Worm (Caenorhabditis elegans) whole organism, mixed stage, embryonic: Measurements from ENCODE around the gene ketn-1.

Source experiments
- M03D4.4 ChIP-seq: sonication (generic microtip); optimal IDR thresholded peaks from 2 replicates; lab custom pipeline; 2017; ENCODE audit warnings: mild to moderate bottlenecking, missing genetic modification characterization, missing compliant biosample characterization
- bed-3 ChIP-seq: fragments of 200-800 bp; sonication (Bioruptor generic); optimal IDR thresholded peaks from 3 replicates; lab custom pipeline; 2018; ENCODE audit warnings: mild to moderate bottlenecking, missing genetic modification characterization, moderate library complexity, missing compliant biosample characterization
- blmp-1 ChIP-seq: fragments of 150-350 bp; optimal IDR thresholded peaks from 2 replicates; lab custom pipeline; 2014; ENCODE audit warnings: missing biosample characterization, missing genetic modification characterization
- ceh-39 ChIP-seq: fragments of 150-350 bp; optimal IDR thresholded peaks from 2 replicates; lab custom pipeline; 2014; ENCODE audit warnings: missing biosample characterization, missing genetic modification characterization
- ceh-43 ChIP-seq: fragments of 200-800 bp; sonication (Bioruptor generic); optimal IDR thresholded peaks from 2 replicates; lab custom pipeline; 2018; ENCODE audit warnings: mild to moderate bottlenecking, missing genetic modification characterization, moderate library complexity, missing compliant biosample characterization
- ceh-83 ChIP-seq: fragments of 200-800 bp; sonication (Bioruptor generic); optimal IDR thresholded peaks from 2 replicates; lab custom pipeline; 2018; ENCODE audit warnings: mild to moderate bottlenecking, missing genetic modification characterization, missing compliant biosample characterization
- ces-1 ChIP-seq: fragments of 150-350 bp; optimal IDR thresholded peaks from 2 replicates; lab custom pipeline; 2014; ENCODE audit warnings: missing biosample characterization, missing genetic modification reagents, missing genetic modification characterization
- cnd-1 ChIP-seq: fragments of 200-800 bp; sonication (Bioruptor generic); optimal IDR thresholded peaks from 2 replicates; lab custom pipeline; 2018; ENCODE audit warnings: mild to moderate bottlenecking, missing genetic modification characterization, missing compliant biosample characterization
- drap-1 ChIP-seq: fragments of 200-800 bp; sonication (Bioruptor generic); optimal IDR thresholded peaks from 3 replicates; lab custom pipeline; 2018; ENCODE audit warnings: mild to moderate bottlenecking, missing genetic modification characterization, missing compliant biosample characterization
- elt-1 ChIP-seq: sonication (generic microtip); optimal IDR thresholded peaks from 2 replicates; lab custom pipeline; 2017; ENCODE audit warnings: missing genetic modification characterization, mild to moderate bottlenecking, missing compliant biosample characterization, antibody characterized with exemption, moderate library complexity, borderline replicate concordance; ENCODE audit not compliant: insufficient read depth
- lin-13 ChIP-seq: fragments of 150-350 bp; optimal IDR thresholded peaks from 2 replicates; lab custom pipeline; 2014; ENCODE audit warnings: missing biosample characterization, missing genetic modification characterization
- lin-32 ChIP-seq: fragments of 200-800 bp; sonication (Bioruptor generic); optimal IDR thresholded peaks from 2 replicates; lab custom pipeline; 2018; ENCODE audit warnings: mild to moderate bottlenecking, missing genetic modification characterization, missing compliant biosample characterization
- lsy-2 ChIP-seq: fragments of 150-350 bp; optimal IDR thresholded peaks from 2 replicates; lab custom pipeline; 2014; ENCODE audit warnings: missing biosample characterization, missing genetic modification characterization
- mep-1 ChIP-seq: fragments of 150-350 bp; optimal IDR thresholded peaks from 2 replicates; lab custom pipeline; 2017; ENCODE audit warnings: missing biosample characterization, missing genetic modification reagents, missing genetic modification characterization, inconsistent platforms
- mls-2 ChIP-seq: sonication (generic microtip); optimal IDR thresholded peaks from 2 replicates; lab custom pipeline; 2016; ENCODE audit warnings: mild to moderate bottlenecking, missing genetic modification characterization, moderate library complexity, missing compliant biosample characterization
- nhr-12 ChIP-seq: fragments of 150-350 bp; optimal IDR thresholded peaks from 2 replicates; lab custom pipeline; 2014; ENCODE audit warnings: missing biosample characterization, missing genetic modification characterization
- nhr-2 ChIP-seq: fragments of 150-350 bp; optimal IDR thresholded peaks from 2 replicates; lab custom pipeline; 2014; ENCODE audit warnings: missing biosample characterization, missing genetic modification characterization
- pha-4 ChIP-seq: fragments of 150-350 bp; optimal IDR thresholded peaks from 2 replicates; lab custom pipeline; 2018; ENCODE audit warnings: missing biosample characterization, missing genetic modification reagents, missing genetic modification characterization
- snpc-4 ChIP-seq: fragments of 150-350 bp; optimal IDR thresholded peaks from 2 replicates; lab custom pipeline; 2014; ENCODE audit warnings: missing biosample characterization, missing genetic modification characterization
- sptf-1 ChIP-seq: sonication (generic microtip); optimal IDR thresholded peaks from 2 replicates; lab custom pipeline; 2017; ENCODE audit warnings: mild to moderate bottlenecking, missing genetic modification characterization, moderate library complexity, missing compliant biosample characterization
- tbx-8 ChIP-seq: fragments of 200-800 bp; sonication (Bioruptor generic); optimal IDR thresholded peaks from 2 replicates; lab custom pipeline; 2018; ENCODE audit warnings: mild to moderate bottlenecking, missing genetic modification characterization, moderate library complexity, missing compliant biosample characterization
- unc-120 ChIP-seq: sonication (generic microtip); optimal IDR thresholded peaks from 2 replicates; lab custom pipeline; 2017; ENCODE audit warnings: missing genetic modification characterization, missing compliant biosample characterization; ENCODE audit not compliant: poor library complexity, severe bottlenecking
- unc-39 ChIP-seq: fragments of 150-350 bp; optimal IDR thresholded peaks from 2 replicates; lab custom pipeline; 2014; ENCODE audit warnings: missing biosample characterization, missing genetic modification characterization
- unc-62 ChIP-seq: fragments of 150-350 bp; optimal IDR thresholded peaks from 2 replicates; lab custom pipeline; 2014; ENCODE audit warnings: missing biosample characterization, missing genetic modification reagents, missing genetic modification characterization
- zip-8 ChIP-seq: fragments of 150-350 bp; optimal IDR thresholded peaks from 2 replicates; lab custom pipeline; 2014; ENCODE audit warnings: missing biosample characterization, missing genetic modification characterization

The ketn-1 gene

ce11 chrV:2742298-2742697, 65.4 kb downstream of the ketn-1 start, which contains the start of gene srg-62:
TSS of gene srg-62 (minus strand) at chrV:2742398.
- TF ChIP-seq drap-1: no peak
- TF ChIP-seq M03D4.4 (tag; lab: Kevin White, UChicago): no peak
- no peak for TF ChIP-seq nhr-12
- TF ChIP-seq mls-2 (tag; lab: Kevin White, UChicago): no peak
- TF ChIP-seq elt-1 (tag; lab: Kevin White, UChicago): no peak
- TF ChIP-seq blmp-1 (tag; lab: Kevin White, UChicago): no peak

ce11 chrV:2740228-2740627, 67.4 kb downstream of the ketn-1 start, which contains the start of gene srg-61:
TSS of gene srg-61 (minus strand) at chrV:2740328.
- no peak for TF ChIP-seq lin-13 (tag; lab: Kevin White, UChicago)
- no peak for TF ChIP-seq cnd-1 (tag; lab: Kevin White, UChicago)
- no peak for TF ChIP-seq lin-32 (GFP tag; lab: Kevin White, UChicago)
- TF ChIP-seq mep-1 (tag; lab: Kevin White, UChicago): no peak
- no peak for TF ChIP-seq nhr-12
- no peak for TF ChIP-seq ceh-43 (GFP tag; lab: Kevin White, UChicago)
- TF ChIP-seq zip-8 (tag; lab: Kevin White, UChicago): no peak
- no peak for TF ChIP-seq snpc-4 (tag; lab: Kevin White, UChicago)
- no peak for TF ChIP-seq bed-3 (GFP tag; lab: Kevin White, UChicago)
- no peak for TF ChIP-seq unc-120 (tag; lab: Kevin White, UChicago)
- no peak for TF ChIP-seq lsy-2 (tag; lab: Kevin White, UChicago)
- TF ChIP-seq pha-4 (tag; lab: Kevin White, UChicago): no peak
- no peak for TF ChIP-seq unc-62 (GFP tag; lab: Kevin White, UChicago)
- TF ChIP-seq unc-39 (tag; lab: Kevin White, UChicago): no peak
- TF ChIP-seq sptf-1 (tag; lab: Kevin White, UChicago): no peak

- no peak for TF ChIP-seq ceh-43 (GFP tag; lab: Kevin White, UChicago)
- no peak for TF ChIP-seq sptf-1 (tag; lab: Kevin White, UChicago)
- no peak for TF ChIP-seq nhr-2
- TF ChIP-seq ceh-83: no peak
- TF ChIP-seq ceh-39 (tag; lab: Kevin White, UChicago): no peak
These were observed 68.1 kb downstream of the ketn-1 start for ce11 chrV:2739607-2740006.

ce11 chrV:2738174-2738573, 69.5 kb downstream of the ketn-1 start, which contains the start of gene srg-56:
TSS of gene srg-56 (minus strand) at chrV:2738274.
- TF ChIP-seq ces-1 (GFP tag; lab: Kevin White, UChicago) (no peak), tbx-8 (GFP tag; lab: Kevin White, UChicago) (no peak)

ce11 chrV:2734360-2734759, 73.3 kb downstream of the ketn-1 start, which contains the start of gene srg-57:
TSS of gene srg-57 (minus strand) at chrV:2734460.
- no peak for TF ChIP-seq sptf-1 (tag; lab: Kevin White, UChicago)
- TF ChIP-seq elt-1 (tag; lab: Kevin White, UChicago): no peak
